Fruit fly (Drosophila melanogaster): ENCODE measurements around the gene eyg.

eyg gene

DNA sequence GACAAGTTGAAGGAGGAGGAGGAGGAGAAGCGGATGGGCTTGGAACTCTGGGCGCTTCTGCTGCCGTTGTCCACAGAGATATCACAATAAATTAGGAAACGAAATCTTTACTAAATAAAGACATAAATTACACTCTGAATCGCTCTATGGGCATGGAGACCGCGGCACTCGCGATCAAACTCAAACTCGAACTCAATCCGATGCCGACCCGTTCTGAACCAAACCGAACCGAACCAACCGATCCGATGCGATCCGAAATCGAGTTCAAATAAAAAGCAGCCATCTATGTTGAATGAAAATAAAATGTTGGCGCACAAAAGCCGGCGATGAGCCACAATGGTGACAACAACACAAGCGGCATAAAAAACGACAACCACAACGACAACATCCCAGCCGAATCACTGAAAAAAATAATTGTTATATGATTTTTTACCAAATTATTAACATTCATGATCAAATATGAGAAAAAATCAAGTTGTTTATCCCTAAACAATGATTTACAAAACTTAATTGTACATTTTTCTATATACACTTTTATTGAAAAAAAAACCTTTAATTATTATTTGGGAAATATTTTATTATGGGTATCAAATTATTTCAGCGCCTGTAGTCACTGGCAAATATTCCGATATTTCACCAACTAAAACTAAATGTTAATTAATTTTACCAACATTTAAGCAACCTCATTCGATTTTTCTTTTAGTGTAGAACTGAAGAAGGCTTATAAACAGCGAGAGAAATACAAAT is 10.7 kb downstream of the eyg start (continued):
- TF ChIP-seq MBD-R2 (GFP tag; IDR thresholded peaks at IDR 0.05) (no peak), C15 (GFP tag; IDR thresholded peaks at IDR 0.05) (no peak), sr (GFP tag; IDR thresholded peaks at IDR 0.05) (no peak), CG7963 (GFP tag; IDR thresholded peaks at IDR 0.05; ENCODE audit: partially characterized antibody) (no peak), CG7556 (GFP tag; optimal IDR thresholded peaks at IDR 0.05) (peak; percentile 88), sim (GFP tag; IDR thresholded peaks at IDR 0.05) (peak; percentile 47; the same call in 1 of the 2 replicates), trem (tag; optimal IDR thresholded peaks at IDR 0.05) (peak; percentile 85), CG9876 (GFP tag; optimal IDR thresholded peaks at IDR 0.05) (no peak), ro (GFP tag; IDR thresholded peaks at IDR 0.05) (no peak), CG15011 (GFP tag; optimal IDR thresholded peaks at IDR 0.05) (peak; percentile 68), CG7357 (GFP tag; IDR thresholded peaks at IDR 0.05) (0 out of 3 replicates have a peak, but pooled peaks have one; percentile 33), CG11398 (GFP tag; optimal IDR thresholded peaks at IDR 0.05) (no peak), CG17612 (GFP tag; IDR thresholded peaks at IDR 0.05) (peak; percentile 39; the same call in 1 of the 2 replicates), gsb-n (tag; optimal IDR thresholded peaks at IDR 0.05) (peak; percentile 92), br (optimal IDR thresholded peaks at IDR 0.05) (no peak), unpg (GFP tag; optimal IDR thresholded peaks at IDR 0.05) (peak; percentile 84), dmrt11E (tag; optimal IDR thresholded peaks at IDR 0.05) (peak; percentile 97), gt (GFP tag; IDR thresholded peaks at IDR 0.05) (no peak), CG14014 (GFP tag; IDR thresholded peaks at IDR 0.05) (no peak), so (GFP tag; IDR thresholded peaks at IDR 0.05) (peak; percentile 42; the same call in 1 of the 3 replicates), CG4730 (GFP tag; IDR thresholded peaks at IDR 0.05) (peak; percentile 32; the same call in 1 of the 2 replicates), CG6272 (GFP tag; IDR thresholded peaks at IDR 0.05) (no peak), CG14710 (tag; optimal IDR thresholded peaks at IDR 0.05) (peak; percentile 96), jumu (GFP tag; optimal IDR thresholded peaks at IDR 0.05) (no peak), sisA (GFP tag; IDR thresholded peaks at IDR 0.05) (peak; percentile 69), Sry-β (GFP tag; optimal IDR thresholded peaks at IDR 0.05) (peak; percentile 49), Hr39 (optimal IDR thresholded peaks at IDR 0.05) (no peak), wdn (GFP tag; IDR thresholded peaks at IDR 0.05) (no peak), sqz (GFP tag; optimal IDR thresholded peaks at IDR 0.05) (peak; percentile 84), CG15479 (GFP tag; optimal IDR thresholded peaks at IDR 0.05) (no peak), CG3995 (GFP tag; optimal IDR thresholded peaks at IDR 0.05) (no peak), CG11695 (GFP tag; IDR thresholded peaks at IDR 0.05) (peak; percentile 77; the same call in 2 of the 3 replicates), vnd (GFP tag; IDR thresholded peaks at IDR 0.05; ENCODE audit: partially characterized antibody) (no peak), CG17328 (GFP tag; IDR thresholded peaks at IDR 0.05) (peak; percentile 75), Sin3A (optimal IDR thresholded peaks at IDR 0.05) (no peak), ssp (GFP tag; IDR thresholded peaks at IDR 0.05) (peak; percentile 55), zfh2 (GFP tag; optimal IDR thresholded peaks at IDR 0.05) (no peak), ara (GFP tag; IDR thresholded peaks at IDR 0.05) (peak; percentile 59; the same call in 1 of the 2 replicates), YL-1 (GFP tag; optimal IDR thresholded peaks at IDR 0.05) (no peak), Sry-δ (GFP tag; optimal IDR thresholded peaks at IDR 0.05) (no peak), Med (GFP tag) (peak; percentile 24), CG1792 (GFP tag; optimal IDR thresholded peaks at IDR 0.05) (no peak), gcm (GFP tag; optimal IDR thresholded peaks at IDR 0.05) (peak; percentile 87), az2 (GFP tag; optimal IDR thresholded peaks at IDR 0.05) (peak; percentile 81), Dll (GFP tag; IDR thresholded peaks at IDR 0.05; ENCODE audit: partially characterized antibody) (no peak), CG7271 (tag; optimal IDR thresholded peaks at IDR 0.05) (peak; percentile 59), NC2β (GFP tag; optimal IDR thresholded peaks at IDR 0.05) (peak; percentile 48), slbo (GFP tag; IDR thresholded peaks at IDR 0.05) (peak; percentile 44; the same call in 1 of the 2 replicates), ab (GFP tag; optimal IDR thresholded peaks at IDR 0.05) (no peak), sug (tag; optimal IDR thresholded peaks at IDR 0.05) (no peak), CG13624 (GFP tag; optimal IDR thresholded peaks at IDR 0.05) (no peak), run (tag; optimal IDR thresholded peaks at IDR 0.05) (peak; percentile 64)
